Fruit fly (Drosophila melanogaster): ENCODE measurements around the gene CG31674.

CG31674 gene

dm6 chr2L:20821249-20822024 lies 9.6 kb upstream of the CG31674 start (continued):
- peak; percentile 55 for TF ChIP-seq kah (GFP tag; optimal IDR thresholded peaks at IDR 0.05)
- TF ChIP-seq Hr3 (GFP tag; optimal IDR thresholded peaks at IDR 0.05): no peak
- TF ChIP-seq CG4404 (GFP tag; IDR thresholded peaks at IDR 0.05): no peak
- no peak for TF ChIP-seq CG1233 (GFP tag; optimal IDR thresholded peaks at IDR 0.05)
- no peak for TF ChIP-seq cato (GFP tag; optimal IDR thresholded peaks at IDR 0.05; ENCODE audit: borderline replicate concordance)
- peak; percentile 87 for TF ChIP-seq sens (GFP tag)
- no peak for TF ChIP-seq MBD-R2 (GFP tag; IDR thresholded peaks at IDR 0.05)
- peak; percentile 10 for TF ChIP-seq CG17912 (GFP tag; optimal IDR thresholded peaks at IDR 0.05)
- no peak for TF ChIP-seq pb (GFP tag; optimal IDR thresholded peaks at IDR 0.05)
- TF ChIP-seq Hand (GFP tag; optimal IDR thresholded peaks at IDR 0.05): no peak
- no peak for TF ChIP-seq hth (optimal IDR thresholded peaks at IDR 0.05)
- TF ChIP-seq otp (GFP tag; IDR thresholded peaks at IDR 0.05): peak; percentile 47; the same call in 1 of the 3 replicates
- no peak; the same call in 2 of the 3 replicates for TF ChIP-seq zfh1 (GFP tag; IDR thresholded peaks at IDR 0.05)
- no peak for TF ChIP-seq dan (GFP tag; IDR thresholded peaks at IDR 0.05)
- no peak for TF ChIP-seq ems (GFP tag; optimal IDR thresholded peaks at IDR 0.05)
- TF ChIP-seq Blimp-1 (GFP tag; optimal IDR thresholded peaks at IDR 0.05): peak; percentile 63
- no peak for TF ChIP-seq tgo (GFP tag; IDR thresholded peaks at IDR 0.05)
- TF ChIP-seq eyg (GFP tag; optimal IDR thresholded peaks at IDR 0.05): no peak
- TF ChIP-seq E2f2 (GFP tag; IDR thresholded peaks at IDR 0.05): peak; percentile 22; the same call in 1 of the 2 replicates
- no peak for TF ChIP-seq esg (GFP tag; conservative IDR thresholded peaks at IDR 0.05)
- TF ChIP-seq CG4617 (GFP tag; optimal IDR thresholded peaks at IDR 0.05; ENCODE audit: borderline replicate concordance): no peak
- TF ChIP-seq CG42726 (GFP tag; IDR thresholded peaks at IDR 0.05; ENCODE audit: partially characterized antibody): no peak
- TF ChIP-seq CG8388 (GFP tag; optimal IDR thresholded peaks at IDR 0.05): no peak
- TF ChIP-seq ftz-f1 (GFP tag; optimal IDR thresholded peaks at IDR 0.05): peak; percentile 76
- TF ChIP-seq Antp (GFP tag; optimal IDR thresholded peaks at IDR 0.05): no peak
- TF ChIP-seq CG32767 (GFP tag; IDR thresholded peaks at IDR 0.05): no peak
- TF ChIP-seq CG6765 (GFP tag; optimal IDR thresholded peaks at IDR 0.05): no peak
- peak; percentile 70; the same call in 3 of the 4 replicates for TF ChIP-seq Dll (GFP tag; IDR thresholded peaks at IDR 0.05; ENCODE audit: partially characterized antibody)
- no peak for TF ChIP-seq CG12071 (GFP tag; optimal IDR thresholded peaks at IDR 0.05)
- TF ChIP-seq Opbp (GFP tag; IDR thresholded peaks at IDR 0.05; ENCODE audit: partially characterized antibody): peak; percentile 48; the same call in 1 of the 3 replicates
- no peak for TF ChIP-seq Ssrp (tag; optimal IDR thresholded peaks at IDR 0.05)
- TF ChIP-seq fd64A (GFP tag; optimal IDR thresholded peaks at IDR 0.05): no peak
- peak; percentile 90 for TF ChIP-seq kni (GFP tag; optimal IDR thresholded peaks at IDR 0.05)
- TF ChIP-seq CG9876 (GFP tag; optimal IDR thresholded peaks at IDR 0.05): no peak
- no peak for TF ChIP-seq CG11456 (GFP tag; IDR thresholded peaks at IDR 0.05)
- TF ChIP-seq Dbx (GFP tag; IDR thresholded peaks at IDR 0.05): 0 out of 3 replicates have a peak, but pooled peaks have one; percentile 24
- peak; percentile 79 for TF ChIP-seq Deaf1 (tag; optimal IDR thresholded peaks at IDR 0.05)
- no peak for TF ChIP-seq CG5953 (GFP tag; IDR thresholded peaks at IDR 0.05)
- no peak for TF ChIP-seq HLH3B (GFP tag; IDR thresholded peaks at IDR 0.05)
- TF ChIP-seq CG3995 (GFP tag; optimal IDR thresholded peaks at IDR 0.05): no peak
- peak; percentile 9 for TF ChIP-seq MTF-1 (GFP tag; optimal IDR thresholded peaks at IDR 0.05; ENCODE audit: borderline replicate concordance)
- TF ChIP-seq Adf1 (GFP tag; IDR thresholded peaks at IDR 0.05): peak; percentile 46; the same call in 1 of the 2 replicates
- peak; percentile 91 for TF ChIP-seq CG6175 (GFP tag; IDR thresholded peaks at IDR 0.05)
- no peak for TF ChIP-seq CG6689 (GFP tag; IDR thresholded peaks at IDR 0.05)
- TF ChIP-seq bcd (GFP tag; optimal IDR thresholded peaks at IDR 0.05): no peak
- no peak for TF ChIP-seq bsh (GFP tag; optimal IDR thresholded peaks at IDR 0.05)
- TF ChIP-seq CG11247 (GFP tag; IDR thresholded peaks at IDR 0.05): no peak
- no peak for TF ChIP-seq her (GFP tag; optimal IDR thresholded peaks at IDR 0.05)
- TF ChIP-seq Doc3 (GFP tag; IDR thresholded peaks at IDR 0.05; ENCODE audit: partially characterized antibody): peak; percentile 55; the same call in 2 of the 3 replicates
- TF ChIP-seq tx (GFP tag; optimal IDR thresholded peaks at IDR 0.05): no peak

Data from whole organism, embryonic.